Fruit fly (Drosophila melanogaster) whole organism, embryonic: ENCODE data around the gene CG13634.

Source experiments
- CG10366 ChIP-seq: fragments of 200-800 bp; sonication (Bioruptor generic); IDR thresholded peaks from 2 replicates; pipeline ENCODE4 v1.3.6; 2022; ENCODE audit warnings: missing biosample characterization, missing genetic modification characterization
- CG11085 ChIP-seq: fragments of 200-800 bp; sonication (Bioruptor generic); IDR thresholded peaks from 2 replicates; pipeline ENCODE4 v1.3.6; 2022; ENCODE audit warnings: missing biosample characterization, missing genetic modification characterization
- CG14441 ChIP-seq: fragments of 200-800 bp; sonication (Bioruptor generic); IDR thresholded peaks from 2 replicates; pipeline ENCODE4 v1.3.6; 2022; ENCODE audit warnings: missing biosample characterization, missing genetic modification characterization
- CG15514 ChIP-seq: fragments of 200-800 bp; sonication (Bioruptor generic); optimal IDR thresholded peaks from 3 replicates; lab custom pipeline; 2017; ENCODE audit warnings: missing biosample characterization, missing genetic modification characterization, mild to moderate bottlenecking, moderate library complexity, missing genetic modification reagents
- CG15601 ChIP-seq: fragments of 200-800 bp; sonication (Bioruptor generic); optimal IDR thresholded peaks from 3 replicates; lab custom pipeline; 2019; ENCODE audit warnings: missing biosample characterization, mild to moderate bottlenecking, missing genetic modification characterization, moderate library complexity
- CG1832 ChIP-seq: fragments of 200-800 bp; sonication (Bioruptor generic); optimal IDR thresholded peaks from 2 replicates; lab custom pipeline; 2017; ENCODE audit warnings: missing biosample characterization, mild to moderate bottlenecking, missing genetic modification characterization, inconsistent platforms
- CG18599 ChIP-seq: fragments of 200-800 bp; sonication (Bioruptor generic); optimal IDR thresholded peaks from 3 replicates; lab custom pipeline; 2017; ENCODE audit warnings: missing biosample characterization, missing genetic modification characterization, mild to moderate bottlenecking, moderate library complexity, missing genetic modification reagents
- CG4360 ChIP-seq: fragments of 200-800 bp; sonication (Bioruptor generic); IDR thresholded peaks from 2 replicates; pipeline ENCODE4 v1.3.6; 2022; ENCODE audit warnings: missing biosample characterization, missing genetic modification characterization
- CG4617 ChIP-seq: fragments of 200-800 bp; sonication (Bioruptor generic); optimal IDR thresholded peaks from 3 replicates; lab custom pipeline; 2016; ENCODE audit warnings: missing biosample characterization, missing genetic modification characterization, borderline replicate concordance
- CG4730 ChIP-seq: fragments of 200-800 bp; sonication (Bioruptor generic); IDR thresholded peaks from 2 replicates; pipeline ENCODE4 v1.3.6; 2022; ENCODE audit warnings: missing biosample characterization, missing genetic modification characterization
- CG5245 ChIP-seq: fragments of 200-800 bp; sonication (Bioruptor generic); optimal IDR thresholded peaks from 3 replicates; lab custom pipeline; 2016; ENCODE audit warnings: missing biosample characterization, missing genetic modification characterization
- CG6683 ChIP-seq: fragments of 200-800 bp; sonication (Bioruptor generic); optimal IDR thresholded peaks from 2 replicates; lab custom pipeline; 2017; ENCODE audit warnings: missing biosample characterization, mild to moderate bottlenecking, missing genetic modification characterization, missing genetic modification reagents
- CG8089 ChIP-seq: fragments of 200-800 bp; sonication (Bioruptor generic); optimal IDR thresholded peaks from 3 replicates; lab custom pipeline; 2016; ENCODE audit warnings: missing biosample characterization, missing genetic modification characterization
- CG8944 ChIP-seq: fragments of 200-800 bp; sonication (Bioruptor generic); optimal IDR thresholded peaks from 3 replicates; lab custom pipeline; 2016; ENCODE audit warnings: missing biosample characterization, missing genetic modification characterization
- CG9727 ChIP-seq: fragments of 200-800 bp; sonication (Bioruptor generic); optimal IDR thresholded peaks from 3 replicates; lab custom pipeline; 2017; ENCODE audit warnings: missing biosample characterization, mild to moderate bottlenecking, missing genetic modification characterization
- CG9817 ChIP-seq: fragments of 200-800 bp; sonication (Bioruptor generic); optimal IDR thresholded peaks from 2 replicates; lab custom pipeline; 2018; ENCODE audit warnings: missing biosample characterization, mild to moderate bottlenecking, missing genetic modification characterization, moderate library complexity
- D ChIP-seq, 2 experiments: fragments of 200-800 bp in 1 of 2; fragments of >200 bp in 1 of 2; sonication (Bioruptor generic) in 1 of 2; optimal IDR thresholded peaks; 2 replicates in 1 of 2; 3 replicates in 1 of 2; lab custom pipeline; 2017; ENCODE audit warnings: mild to moderate bottlenecking in 1 of 2, missing biosample characterization in 1 of 2, missing genetic modification characterization in 1 of 2, missing genetic modification reagents in 1 of 2
- Drgx ChIP-seq: fragments of 200-800 bp; sonication (Bioruptor generic); IDR thresholded peaks from 2 replicates; pipeline ENCODE4 v1.3.6; 2022; ENCODE audit warnings: missing biosample characterization, missing genetic modification characterization
- Ets65A ChIP-seq: fragments of 200-800 bp; sonication (Bioruptor generic); peaks from one replicate; lab custom pipeline; 2016; ENCODE audit warnings: missing biosample characterization, missing genetic modification characterization
- HmgZ ChIP-seq: fragments of 200-800 bp; sonication (Bioruptor generic); optimal IDR thresholded peaks from 2 replicates; lab custom pipeline; 2018; ENCODE audit warnings: missing biosample characterization, mild to moderate bottlenecking, missing genetic modification characterization
- MESR4 ChIP-seq: fragments of 200-800 bp; sonication (Bioruptor generic); optimal IDR thresholded peaks from 2 replicates; lab custom pipeline; 2018; ENCODE audit warnings: missing biosample characterization, mild to moderate bottlenecking, missing genetic modification characterization, moderate library complexity
- Mrtf ChIP-seq: fragments of 200-800 bp; sonication (Bioruptor generic); IDR thresholded peaks from 3 replicates; pipeline ENCODE4 v1.3.6; 2022; ENCODE audit warnings: missing biosample characterization, missing genetic modification characterization
- NFAT ChIP-seq: fragments of 200-800 bp; sonication (Bioruptor generic); IDR thresholded peaks from 2 replicates; pipeline ENCODE4 v1.3.6; 2022; ENCODE audit warnings: missing biosample characterization, missing genetic modification characterization
- Nf-YB ChIP-seq: fragments of 200-800 bp; sonication (Bioruptor generic); optimal IDR thresholded peaks from 3 replicates; lab custom pipeline; 2019; ENCODE audit warnings: missing biosample characterization, mild to moderate bottlenecking, missing genetic modification characterization, moderate library complexity
- Nf-YC ChIP-seq: fragments of 200-800 bp; optimal IDR thresholded peaks from 3 replicates; lab custom pipeline; 2019; ENCODE audit warnings: missing biosample characterization, mild to moderate bottlenecking, missing genetic modification characterization, moderate library complexity
- Oli ChIP-seq: fragments of 200-800 bp; sonication (Bioruptor generic); optimal IDR thresholded peaks from 2 replicates; lab custom pipeline; 2018; ENCODE audit warnings: missing biosample characterization, mild to moderate bottlenecking, missing genetic modification characterization, moderate library complexity
- Rfx ChIP-seq: fragments of 200-800 bp; sonication (Bioruptor generic); IDR thresholded peaks from 2 replicates; pipeline ENCODE4 v1.3.6; 2022; ENCODE audit warnings: missing biosample characterization, missing genetic modification characterization
- bab2 ChIP-seq: fragments of 200-800 bp; sonication (Bioruptor generic); optimal IDR thresholded peaks from 2 replicates; lab custom pipeline; 2016; ENCODE audit warnings: missing biosample characterization, missing genetic modification characterization
- cg ChIP-seq: fragments of 200-800 bp; sonication (Bioruptor generic); optimal IDR thresholded peaks from 3 replicates; lab custom pipeline; 2019; ENCODE audit warnings: missing biosample characterization, mild to moderate bottlenecking, missing genetic modification characterization, moderate library complexity
- crol ChIP-seq: fragments of 200-800 bp; sonication (Bioruptor generic); IDR thresholded peaks from 2 replicates; pipeline ENCODE4 v1.3.6; 2022; ENCODE audit warnings: missing biosample characterization, missing genetic modification characterization
- cwo ChIP-seq: fragments of 200-800 bp; sonication (Bioruptor generic); optimal IDR thresholded peaks from 3 replicates; lab custom pipeline; 2017; ENCODE audit warnings: missing biosample characterization, missing genetic modification characterization, mild to moderate bottlenecking, moderate library complexity, missing genetic modification reagents
- emc ChIP-seq: fragments of 200-800 bp; sonication (Bioruptor generic); optimal IDR thresholded peaks from 2 replicates; lab custom pipeline; 2016; ENCODE audit warnings: missing biosample characterization, missing genetic modification characterization
- eve ChIP-seq, 2 experiments: fragments of >200 bp; optimal IDR thresholded peaks; 2 replicates each; lab custom pipeline; 2017; ENCODE audit warnings: missing biosample characterization in 2 of 2, missing genetic modification characterization in 2 of 2
- gsb-n ChIP-seq: fragments of 200-800 bp; sonication (Bioruptor generic); optimal IDR thresholded peaks from 3 replicates; lab custom pipeline; 2018; ENCODE audit warnings: missing biosample characterization, mild to moderate bottlenecking, missing genetic modification characterization
- hbn ChIP-seq: fragments of 200-800 bp; sonication (Bioruptor generic); IDR thresholded peaks from 2 replicates; pipeline ENCODE4 v1.3.6; 2022; ENCODE audit warnings: missing biosample characterization, missing genetic modification characterization; ENCODE audit not compliant: partially characterized antibody
- ken ChIP-seq: fragments of 200-800 bp; sonication (Bioruptor generic); IDR thresholded peaks from 3 replicates; pipeline ENCODE4 v1.3.6; 2022; ENCODE audit warnings: missing biosample characterization, missing genetic modification characterization
- nau ChIP-seq: fragments of 200-800 bp; sonication (Bioruptor generic); optimal IDR thresholded peaks from 3 replicates; lab custom pipeline; 2017; ENCODE audit warnings: missing biosample characterization, mild to moderate bottlenecking, missing genetic modification characterization, missing genetic modification reagents
- onecut ChIP-seq: fragments of 200-800 bp; sonication (Bioruptor generic); IDR thresholded peaks from 2 replicates; pipeline ENCODE4 v1.3.6; 2022; ENCODE audit warnings: missing biosample characterization, missing genetic modification characterization
- peb ChIP-seq: fragments of 200-800 bp; sonication (Bioruptor generic); IDR thresholded peaks from 2 replicates; pipeline ENCODE4 v1.3.6; 2022; ENCODE audit warnings: missing biosample characterization, missing genetic modification characterization
- row ChIP-seq: fragments of 200-800 bp; sonication (Bioruptor generic); IDR thresholded peaks from 3 replicates; pipeline ENCODE4 v1.3.6; 2022; ENCODE audit warnings: missing biosample characterization, missing genetic modification characterization
- sr ChIP-seq: fragments of 200-800 bp; sonication (Bioruptor generic); IDR thresholded peaks from 3 replicates; pipeline ENCODE4 v1.3.6; 2022; ENCODE audit warnings: missing biosample characterization, missing genetic modification characterization
- ttk ChIP-seq: fragments of 200-800 bp; sonication (Bioruptor generic); IDR thresholded peaks from 2 replicates; pipeline ENCODE4 v2.1.2; 2022; ENCODE audit warnings: missing biosample characterization, missing genetic modification characterization
- twi ChIP-seq: fragments of 200-800 bp; optimal IDR thresholded peaks from 2 replicates; lab custom pipeline; 2019; ENCODE audit warnings: missing biosample characterization, mild to moderate bottlenecking, missing genetic modification characterization, moderate library complexity
- vnd ChIP-seq: fragments of 200-800 bp; sonication (Bioruptor generic); IDR thresholded peaks from 3 replicates; pipeline ENCODE4 v1.3.6; 2022; ENCODE audit warnings: missing biosample characterization, missing genetic modification characterization; ENCODE audit not compliant: partially characterized antibody
- zfh2 ChIP-seq: fragments of 200-800 bp; sonication (Bioruptor generic); optimal IDR thresholded peaks from 2 replicates; lab custom pipeline; 2016; ENCODE audit warnings: missing biosample characterization, missing genetic modification characterization

Gene CG13634

DNA sequence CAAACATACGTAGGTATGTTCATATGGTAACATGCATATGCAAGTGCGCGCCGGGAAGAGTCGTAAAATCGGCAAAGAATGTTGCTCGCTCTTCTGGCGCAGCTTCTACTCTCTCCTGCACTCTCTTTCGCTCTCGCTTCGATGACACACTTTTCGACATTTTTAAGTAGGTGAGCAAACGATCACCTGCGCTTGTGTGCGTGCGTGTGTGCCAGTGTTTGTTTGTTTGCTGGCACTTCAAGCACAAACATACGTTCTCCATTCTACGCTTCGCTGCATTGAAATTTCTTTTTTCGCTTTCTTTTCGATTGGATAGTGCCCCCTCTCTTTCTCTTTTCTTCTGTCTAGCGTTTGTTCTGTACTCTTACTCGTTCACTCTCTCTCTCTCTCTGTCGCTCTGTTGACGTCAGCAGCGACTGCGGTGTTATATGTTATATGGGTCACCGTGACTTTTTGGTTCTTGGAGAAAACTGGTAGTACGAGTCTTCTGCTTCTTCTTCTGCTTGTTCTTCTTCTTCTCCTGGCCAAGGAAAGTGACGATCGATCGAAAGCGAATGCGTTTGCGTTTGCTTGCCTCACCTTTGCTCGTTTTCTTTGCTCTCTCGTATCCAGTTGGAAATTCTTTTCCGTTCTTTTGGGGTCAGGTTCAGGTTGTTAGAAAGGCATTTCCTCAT is 22.1 kb downstream of the CG13634 start (continued):
- TF ChIP-seq ken (GFP tag; lab: Robert Waterston, UW) (no peak), CG14441 (GFP tag; lab: Robert Waterston, UW) (no peak), emc (no peak), vnd (GFP tag; lab: Robert Waterston, UW) (no peak), CG5245 (GFP tag; lab: Kevin White, UChicago) (no peak), row (GFP tag; lab: Robert Waterston, UW) (no peak), bab2 (GFP tag; lab: Kevin White, UChicago) (no peak), onecut (GFP tag; lab: Robert Waterston, UW) (peak; percentile 55), D (optimal IDR thresholded peaks at IDR 0.05; lab: Kevin White, UChicago) (no peak), D (GFP tag; optimal IDR thresholded peaks at IDR 0.05; lab: Kevin White, UChicago) (no peak), Nf-YC (tag; lab: Kevin White, UChicago) (no peak), zfh2 (GFP tag; lab: Kevin White, UChicago) (no peak), ttk (GFP tag; lab: Robert Waterston, UW) (no peak), crol (no peak), Nf-YB (GFP tag; lab: Kevin White, UChicago) (peak; percentile 58), HmgZ (no peak), CG11085 (GFP tag; lab: Robert Waterston, UW) (no peak)

DNA sequence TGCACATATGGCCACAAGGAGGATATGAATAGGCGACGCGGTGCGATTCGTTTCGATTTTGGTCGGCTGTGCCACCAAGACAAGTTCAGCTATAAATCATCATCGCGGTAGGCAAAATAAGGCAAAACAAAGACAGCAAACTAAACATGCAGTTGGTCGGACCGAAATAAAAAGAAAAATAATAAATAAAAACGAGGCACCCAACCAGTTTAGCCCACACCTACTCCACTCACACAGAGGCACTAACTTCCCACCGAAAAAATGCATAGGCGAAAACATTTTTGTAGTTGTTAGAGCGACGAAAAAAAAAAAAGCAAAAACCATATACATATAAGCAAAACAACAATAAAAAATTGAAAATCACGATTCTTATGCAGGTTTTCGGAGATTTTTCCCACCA is 23.3 kb downstream of the CG13634 start:
- TF ChIP-seq sr (GFP tag; lab: Robert Waterston, UW) (0 out of 3 replicates have a peak, but pooled peaks have one; percentile 28), Drgx (GFP tag; lab: Robert Waterston, UW) (peak; percentile 47; the same call in 1 of the 2 replicates), CG4360 (GFP tag; lab: Robert Waterston, UW) (no peak)

DNA sequence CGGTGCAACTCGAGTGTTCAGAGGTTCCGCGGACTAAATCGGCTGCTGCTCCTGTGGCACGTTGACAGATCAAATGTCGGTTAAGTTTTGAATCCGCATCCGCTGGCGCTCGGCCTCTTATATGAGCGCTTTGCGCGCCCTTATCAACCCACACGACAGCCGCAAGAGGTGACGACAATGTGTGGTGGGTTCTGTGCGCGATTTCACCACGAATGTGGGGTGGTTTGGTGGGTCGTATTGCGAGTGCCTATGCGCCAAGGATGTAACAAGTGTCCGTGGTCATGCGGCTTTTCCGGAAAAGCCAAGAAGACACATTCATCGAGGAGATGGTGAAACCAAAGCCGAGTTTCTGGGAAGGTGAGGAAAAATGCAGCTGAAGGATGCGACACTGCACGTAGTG is 25.0 kb downstream of the CG13634 start, which contains the start of gene AstA:
TSS of gene AstA (minus strand) at position 101 of the 400 bp plus-strand sequence.
- TF ChIP-seq NFAT (GFP tag; lab: Robert Waterston, UW) (no peak), Ets65A (GFP tag; lab: Kevin White, UChicago) (peak; percentile 43)

DNA sequence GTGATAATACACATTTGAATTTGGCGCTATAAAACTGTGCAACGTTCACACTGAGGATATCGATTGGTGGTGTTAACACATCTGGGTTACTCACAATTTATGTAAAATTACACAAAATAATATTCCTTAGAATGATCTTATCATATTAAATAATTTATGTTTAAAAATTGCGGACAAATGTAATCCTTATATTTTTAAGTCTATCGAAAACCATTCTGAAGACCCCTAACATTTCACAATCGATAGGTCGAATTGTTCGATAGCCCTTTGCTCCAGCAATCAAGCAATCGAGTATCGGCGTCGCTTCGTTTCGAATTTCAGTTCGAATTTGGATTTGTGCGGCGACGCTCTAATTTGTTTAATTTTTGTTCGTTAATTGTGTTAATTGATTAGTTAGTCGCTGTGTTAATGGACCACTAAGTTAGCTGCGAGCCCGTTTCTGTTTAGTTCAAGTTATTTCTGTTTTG is 36.3 kb downstream of the CG13634 start, which contains the start of gene asp:
TSS of gene asp (plus strand) at position 289 of the 467 bp plus-strand sequence.
- TF ChIP-seq CG4617 (no peak), CG1832 (GFP tag; lab: Kevin White, UChicago) (no peak), gsb-n (no peak), CG9817 (tag; lab: Kevin White, UChicago) (no peak), CG18599 (GFP tag; lab: Kevin White, UChicago) (no peak), Rfx (GFP tag; lab: Robert Waterston, UW) (no peak), peb (GFP tag; lab: Robert Waterston, UW) (no peak), CG8944 (GFP tag; lab: Kevin White, UChicago) (no peak), eve (GFP tag; optimal IDR thresholded peaks at IDR 0.05; lab: Kevin White, UChicago) (no peak), CG9727 (GFP tag; lab: Kevin White, UChicago) (peak; percentile 19), cg (GFP tag; lab: Kevin White, UChicago) (no peak), CG4730 (GFP tag; lab: Robert Waterston, UW) (no peak), CG8089 (GFP tag; lab: Kevin White, UChicago) (no peak), twi (tag; lab: Kevin White, UChicago) (no peak), MESR4 (GFP tag; lab: Kevin White, UChicago) (no peak), Nf-YC (tag; lab: Kevin White, UChicago) (no peak), CG6683 (GFP tag; lab: Kevin White, UChicago) (no peak), hbn (GFP tag; lab: Robert Waterston, UW) (peak; percentile 82), cwo (GFP tag; lab: Kevin White, UChicago) (no peak), nau (GFP tag; lab: Kevin White, UChicago) (no peak), CG15514 (GFP tag; lab: Kevin White, UChicago) (peak; percentile 56), CG10366 (GFP tag; lab: Robert Waterston, UW) (no peak), Mrtf (GFP tag; lab: Robert Waterston, UW) (no peak), CG15601 (tag; lab: Kevin White, UChicago) (no peak), Oli (no peak)
